Fruit fly (Drosophila melanogaster) S2 (cell line): Measurements from ENCODE around the gene CG1299.

Experiments used
- CG8478 ChIP-seq: fragments of >200 bp; optimal IDR thresholded peaks from 2 replicates; lab custom pipeline; 2018
- CTCF ChIP-seq, 2 experiments: fragments of >200 bp; optimal IDR thresholded peaks; 2 replicates each; lab custom pipeline; 2018

CG1299 gene

DNA sequence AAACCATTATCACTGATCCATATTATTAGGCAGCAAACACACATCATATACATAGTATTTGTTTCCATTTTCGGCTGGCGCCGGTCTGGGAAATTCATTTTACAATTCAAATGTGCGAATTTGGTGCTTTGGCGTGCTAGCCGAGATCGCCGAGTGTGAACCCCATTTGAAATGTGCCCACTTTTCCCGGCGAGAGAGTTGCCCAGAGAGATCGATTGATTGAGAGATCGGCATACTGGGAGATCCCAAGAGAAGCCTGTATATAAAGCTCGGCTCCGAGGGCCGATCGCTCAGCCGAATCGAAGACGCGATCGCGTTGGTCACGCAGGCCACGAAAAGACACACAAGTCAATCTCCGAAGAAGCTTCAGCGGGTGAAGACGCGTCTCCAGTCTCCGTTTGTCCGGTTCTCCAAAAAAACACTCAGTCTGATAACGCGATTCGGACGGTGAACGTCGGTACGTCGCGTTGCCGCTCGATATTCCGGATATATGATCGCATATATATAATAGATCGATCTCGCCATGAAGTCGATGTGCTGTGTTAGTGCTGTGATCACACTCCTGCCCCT is at the start of gene CG1299:
TSS of gene CG1299 (plus strand) at position 291 of the 570 bp plus-strand sequence.
- no peak for TF ChIP-seq CG8478 (lab: Kevin White, UChicago)
- no peak for TF ChIP-seq CTCF (optimal IDR thresholded peaks at IDR 0.05; lab: Kevin White, UChicago)

dm6 chr3L:4099194-4099593 is 49.3 kb upstream of the CG1299 start:
- TF ChIP-seq CG8478 (lab: Kevin White, UChicago) (no peak), CTCF (optimal IDR thresholded peaks at IDR 0.05; lab: Kevin White, UChicago) (no peak)

DNA sequence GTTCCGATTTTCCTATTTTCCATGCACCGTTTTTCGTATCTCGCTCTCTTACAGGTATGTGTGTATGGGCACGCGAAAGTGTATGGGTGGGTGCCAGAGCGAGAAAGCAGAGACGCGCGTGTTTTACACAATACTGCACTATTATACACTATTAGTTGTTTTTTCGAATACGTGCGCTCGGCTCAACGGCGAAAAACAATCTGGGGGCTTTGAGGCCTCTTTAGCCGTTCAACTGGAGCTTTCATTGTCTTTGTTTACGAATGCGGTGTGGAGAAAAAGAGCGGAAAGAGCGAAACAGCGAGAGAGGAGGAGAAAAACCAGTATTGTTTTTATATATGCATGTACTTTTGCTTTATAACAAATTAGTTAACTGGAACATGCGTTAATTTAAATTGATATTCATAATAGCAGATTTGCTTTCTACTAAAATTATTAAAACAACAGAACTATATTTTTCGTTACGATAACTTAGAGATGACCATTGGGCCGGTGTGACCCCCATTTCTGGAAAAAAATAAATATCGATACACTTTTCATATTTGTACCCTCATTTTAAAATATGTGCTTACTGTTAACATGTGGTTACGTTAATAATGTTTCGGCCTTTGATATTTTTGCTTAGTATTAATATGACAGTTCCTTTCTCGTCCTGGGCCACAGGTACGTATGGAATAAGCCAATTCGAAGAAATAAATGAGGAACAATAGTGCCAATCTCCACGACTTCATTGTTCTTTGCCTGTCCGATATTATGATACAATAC is 45.8 kb upstream of the CG1299 start, which contains the start of gene CG14995:
TSS of gene CG14995 (minus strand) at position 761 of the 762 bp plus-strand sequence.
- TF ChIP-seq CTCF (optimal IDR thresholded peaks at IDR 0.05; lab: Kevin White, UChicago) = no peak

DNA sequence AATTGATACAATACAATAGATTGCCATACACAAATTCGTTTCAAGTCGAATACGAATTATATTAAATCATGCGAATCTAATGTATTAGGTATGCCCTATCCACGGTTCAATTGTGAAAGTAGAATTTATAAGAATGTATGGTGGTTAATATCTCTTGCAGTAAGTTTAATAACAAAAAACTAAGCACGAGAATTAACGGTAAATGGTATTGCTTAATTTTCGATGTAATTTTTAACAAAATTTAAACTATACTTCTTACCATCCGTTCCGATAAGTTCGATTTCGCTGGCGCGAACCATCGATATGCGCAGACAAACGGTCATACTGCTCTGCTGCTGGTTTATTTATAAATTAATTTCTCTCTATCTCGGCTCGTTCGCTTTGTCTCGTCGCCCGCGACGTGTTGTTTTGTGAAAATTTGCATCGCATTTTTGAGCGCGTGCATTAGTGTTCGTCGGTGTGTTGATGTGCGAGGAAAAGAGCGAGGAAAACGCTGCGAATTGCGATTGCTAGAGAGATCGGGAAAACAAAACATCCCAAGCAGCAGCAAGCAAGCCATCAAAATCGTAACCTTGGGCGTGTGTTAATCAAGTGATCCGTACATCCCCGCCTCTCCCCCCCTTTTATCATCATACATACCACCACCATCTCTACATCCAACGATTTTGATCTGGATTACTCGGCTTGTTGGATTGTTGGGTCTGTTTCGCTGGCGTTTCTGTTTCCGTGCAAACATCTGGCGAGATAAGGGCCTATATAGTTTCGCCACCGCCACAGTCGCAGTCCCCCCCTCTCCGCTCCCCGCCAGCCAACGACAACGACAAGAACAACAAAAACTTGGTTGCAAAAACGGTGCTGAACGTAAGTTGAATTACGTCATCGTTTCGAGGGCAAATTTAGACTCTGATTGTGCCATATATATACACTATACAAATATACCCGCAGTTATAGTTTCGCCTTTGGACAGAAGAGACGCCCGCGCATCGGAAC is 44.9 kb upstream of the CG1299 start, which contains the start of gene Fit1:
TSS of gene Fit1 (plus strand) at position 307 of the 990 bp plus-strand sequence.
- TF ChIP-seq CG8478 (lab: Kevin White, UChicago) (no peak), CTCF (optimal IDR thresholded peaks at IDR 0.05; lab: Kevin White, UChicago) (no peak)

- no peak for TF ChIP-seq CG8478 (lab: Kevin White, UChicago)
Measured at dm6 chr3L:4107120-4107519, 41.4 kb upstream of the CG1299 start.

DNA sequence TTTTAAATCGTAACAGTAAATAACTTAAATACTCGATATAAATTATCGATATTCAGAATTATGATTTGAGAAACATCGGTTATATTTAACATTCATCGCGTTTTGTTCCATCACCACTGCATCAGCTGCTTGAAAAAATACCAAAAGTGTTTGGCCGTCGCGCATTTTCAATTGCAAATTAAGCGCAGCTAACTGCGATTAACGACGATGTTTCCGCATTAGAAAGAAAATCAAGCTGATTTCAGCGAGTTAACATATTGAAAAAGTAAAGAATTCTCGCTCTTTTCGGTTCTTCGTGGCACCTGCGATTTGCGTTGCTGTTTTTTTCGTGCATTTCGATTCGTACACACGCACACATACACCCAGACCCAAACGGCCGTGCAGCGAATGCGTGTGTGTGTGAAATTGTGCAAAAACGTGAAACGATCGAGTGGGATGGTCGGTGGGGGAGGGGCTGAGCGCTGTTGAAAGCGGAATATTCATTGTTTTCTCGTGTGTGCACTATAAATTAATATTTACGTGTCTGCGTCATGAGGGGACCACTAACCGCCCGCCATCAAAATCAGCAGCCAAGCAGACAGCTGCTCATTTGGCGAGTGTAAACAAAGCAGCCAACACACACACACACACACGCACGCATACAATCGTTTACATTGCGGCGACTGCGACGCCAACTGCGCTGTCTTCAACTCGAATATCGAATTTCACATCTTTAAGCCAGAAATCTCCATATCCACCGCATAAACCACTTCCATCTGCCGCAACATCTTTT is 40.2 kb upstream of the CG1299 start, which contains the start of gene Ack:
TSS of gene Ack (plus strand) at position 115 of the 772 bp plus-strand sequence.
- no peak for TF ChIP-seq CTCF (optimal IDR thresholded peaks at IDR 0.05; lab: Kevin White, UChicago)
- no peak for TF ChIP-seq CG8478 (lab: Kevin White, UChicago)

- TF ChIP-seq CTCF (optimal IDR thresholded peaks at IDR 0.05; lab: Kevin White, UChicago) (no peak), CG8478 (lab: Kevin White, UChicago) (no peak)
Measured at dm6 chr3L:4108844-4109494, 39.5 kb upstream of the CG1299 start.

dm6 chr3L:4110212-4110611 is 38.3 kb upstream of the CG1299 start:
- TF ChIP-seq CG8478 (lab: Kevin White, UChicago) (no peak), CTCF (optimal IDR thresholded peaks at IDR 0.05; lab: Kevin White, UChicago) (no peak)

DNA sequence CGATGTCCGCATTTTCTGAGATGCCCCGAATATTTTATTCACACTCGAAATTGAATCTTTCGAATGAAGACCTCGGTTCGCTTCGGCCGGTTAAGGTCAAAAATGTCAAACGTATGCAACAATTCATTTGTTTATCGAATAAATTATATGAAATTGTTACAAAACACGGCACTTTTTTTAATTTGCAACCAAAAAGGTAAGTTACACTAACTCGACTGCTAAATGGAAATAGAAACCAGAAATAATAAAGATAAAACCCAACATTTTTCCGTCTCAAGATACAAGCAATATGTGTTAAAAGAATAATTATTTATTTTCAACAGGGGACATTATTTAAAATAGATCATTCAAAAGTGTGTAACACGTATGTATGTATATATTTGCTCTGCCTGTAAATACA is 34.5 kb upstream of the CG1299 start:
- TF ChIP-seq CTCF (optimal IDR thresholded peaks at IDR 0.05; lab: Kevin White, UChicago) (no peak), CG8478 (lab: Kevin White, UChicago) (no peak)

DNA sequence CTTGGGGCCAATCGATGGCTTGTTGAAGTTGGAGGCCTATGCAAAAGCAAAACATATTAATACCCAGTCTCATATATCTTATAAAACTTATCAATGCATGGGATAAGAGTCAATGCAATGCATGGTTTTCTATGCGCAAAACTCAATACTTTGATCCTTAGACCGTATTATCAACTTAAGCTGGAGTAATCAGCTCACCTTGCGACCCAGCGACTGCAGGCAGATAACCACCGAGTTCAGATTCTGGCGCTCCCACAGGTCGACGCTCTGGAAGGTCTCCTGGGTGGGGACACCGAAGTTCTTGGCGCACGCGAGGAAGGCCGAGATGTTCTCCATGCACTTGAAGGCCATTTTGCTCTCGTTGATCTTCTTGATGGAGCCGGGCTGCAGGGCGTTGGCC is 33.4 kb upstream of the CG1299 start:
- TF ChIP-seq CG8478 (lab: Kevin White, UChicago) (no peak), CTCF (optimal IDR thresholded peaks at IDR 0.05; lab: Kevin White, UChicago) (no peak)

DNA sequence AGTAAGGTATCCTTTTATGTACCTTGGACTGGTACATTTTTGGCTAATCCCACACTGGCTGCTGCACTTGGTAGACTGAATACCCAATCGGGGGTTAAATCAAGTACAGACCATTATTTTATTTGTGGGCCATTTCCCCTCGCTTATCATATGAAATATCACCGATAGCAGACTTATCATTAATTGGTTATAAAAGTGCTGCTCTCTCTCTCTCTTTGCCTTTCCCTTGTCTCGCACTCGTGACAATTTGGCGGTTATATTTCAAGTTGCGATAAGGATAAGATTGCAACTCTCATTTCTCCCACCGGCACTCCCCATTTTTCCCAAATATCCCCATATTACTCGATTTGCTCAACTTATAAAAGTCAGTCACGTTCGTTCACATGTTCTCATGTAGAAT is 32.8 kb upstream of the CG1299 start:
- TF ChIP-seq CTCF (optimal IDR thresholded peaks at IDR 0.05; lab: Kevin White, UChicago) = no peak
- TF ChIP-seq CG8478 (lab: Kevin White, UChicago) = no peak

- TF ChIP-seq CG8478 (lab: Kevin White, UChicago) (no peak), CTCF (optimal IDR thresholded peaks at IDR 0.05; lab: Kevin White, UChicago) (no peak)
Measured at dm6 chr3L:4116490-4117367, 31.8 kb upstream of the CG1299 start.
